Fruit fly (Drosophila melanogaster) whole organism, embryonic: ENCODE data around the gene CG32719.
A peak's percentile ranks its signal among the peaks of the same experiment; 100 is the strongest.

ENCODE experiments used
- Blimp-1 ChIP-seq: fragments of 200-800 bp; sonication (Bioruptor generic); optimal IDR thresholded peaks from 3 replicates; lab custom pipeline; 2018; ENCODE audit warnings: missing biosample characterization, missing genetic modification characterization, mild to moderate bottlenecking, moderate library complexity, missing genetic modification reagents
- CG10274 ChIP-seq: fragments of 200-800 bp; sonication (Bioruptor generic); optimal IDR thresholded peaks from 3 replicates; lab custom pipeline; 2017; ENCODE audit warnings: missing biosample characterization, mild to moderate bottlenecking, missing genetic modification characterization
- CG11398 ChIP-seq: fragments of 200-800 bp; sonication (Bioruptor generic); optimal IDR thresholded peaks from 2 replicates; lab custom pipeline; 2016; ENCODE audit warnings: missing biosample characterization, missing genetic modification characterization
- CG13424 ChIP-seq: fragments of 200-800 bp; sonication (Bioruptor generic); optimal IDR thresholded peaks from 2 replicates; lab custom pipeline; 2019; ENCODE audit warnings: missing biosample characterization, mild to moderate bottlenecking, missing genetic modification characterization, moderate library complexity
- CG18262 ChIP-seq: fragments of 200-800 bp; optimal IDR thresholded peaks from 3 replicates; lab custom pipeline; 2019; ENCODE audit warnings: missing biosample characterization, mild to moderate bottlenecking, missing genetic modification characterization, moderate library complexity
- CG18599 ChIP-seq: fragments of 200-800 bp; sonication (Bioruptor generic); optimal IDR thresholded peaks from 3 replicates; lab custom pipeline; 2017; ENCODE audit warnings: missing biosample characterization, missing genetic modification characterization, mild to moderate bottlenecking, moderate library complexity, missing genetic modification reagents
- CG2116 ChIP-seq: fragments of 200-800 bp; sonication (Bioruptor generic); optimal IDR thresholded peaks from 3 replicates; lab custom pipeline; 2018; ENCODE audit warnings: missing biosample characterization, mild to moderate bottlenecking, missing genetic modification characterization
- CG2202 ChIP-seq: fragments of 200-800 bp; sonication (Bioruptor generic); optimal IDR thresholded peaks from 2 replicates; lab custom pipeline; 2018; ENCODE audit warnings: missing biosample characterization, mild to moderate bottlenecking, missing genetic modification characterization
- CG2678 ChIP-seq: fragments of 200-800 bp; sonication (Bioruptor generic); optimal IDR thresholded peaks from 3 replicates; lab custom pipeline; 2019; ENCODE audit warnings: missing biosample characterization, mild to moderate bottlenecking, missing genetic modification characterization, moderate library complexity
- CG32532 ChIP-seq: fragments of 200-800 bp; sonication (Bioruptor generic); IDR thresholded peaks from 2 replicates; pipeline ENCODE4 v1.3.6; 2022; ENCODE audit warnings: missing biosample characterization, missing genetic modification characterization
- CG32772 ChIP-seq: fragments of 200-800 bp; sonication (Bioruptor generic); IDR thresholded peaks from 2 replicates; pipeline ENCODE4 v1.3.6; 2022; ENCODE audit warnings: missing biosample characterization, missing genetic modification characterization
- CG4328 ChIP-seq: fragments of 200-800 bp; sonication (Bioruptor generic); optimal IDR thresholded peaks from 3 replicates; lab custom pipeline; 2017; ENCODE audit warnings: missing biosample characterization, missing genetic modification reagents, missing genetic modification characterization
- CG5245 ChIP-seq: fragments of 200-800 bp; sonication (Bioruptor generic); optimal IDR thresholded peaks from 3 replicates; lab custom pipeline; 2016; ENCODE audit warnings: missing biosample characterization, missing genetic modification characterization
- CG6654 ChIP-seq: fragments of 200-800 bp; sonication (Bioruptor generic); optimal IDR thresholded peaks from 2 replicates; lab custom pipeline; 2017; ENCODE audit warnings: missing biosample characterization, mild to moderate bottlenecking, missing genetic modification characterization
- CG7372 ChIP-seq: fragments of 200-800 bp; sonication (Bioruptor generic); IDR thresholded peaks from 2 replicates; pipeline ENCODE4 v1.3.6; 2022; ENCODE audit warnings: missing biosample characterization, missing genetic modification characterization
- CG7556 ChIP-seq: fragments of 200-800 bp; sonication (Bioruptor generic); optimal IDR thresholded peaks from 2 replicates; lab custom pipeline; 2017; ENCODE audit warnings: missing biosample characterization, mild to moderate bottlenecking, missing genetic modification characterization
- CG8290 ChIP-seq, 3 experiments: fragments of 200-800 bp; sonication (Bioruptor generic); optimal IDR thresholded peaks; 2 replicates each; lab custom pipeline; 2016 to 2019; ENCODE audit warnings: missing biosample characterization in 3 of 3, missing genetic modification characterization in 3 of 3, mild to moderate bottlenecking in 2 of 3, moderate library complexity in 1 of 3
- CG8765 ChIP-seq: fragments of 200-800 bp; sonication (Bioruptor generic); IDR thresholded peaks from 2 replicates; pipeline ENCODE4 v1.3.6; 2022; ENCODE audit warnings: missing biosample characterization, missing genetic modification characterization
- CG9609 ChIP-seq: fragments of 200-800 bp; sonication (Bioruptor generic); optimal IDR thresholded peaks from 3 replicates; lab custom pipeline; 2016; ENCODE audit warnings: missing biosample characterization, missing genetic modification characterization
- CG9727 ChIP-seq: fragments of 200-800 bp; sonication (Bioruptor generic); optimal IDR thresholded peaks from 3 replicates; lab custom pipeline; 2017; ENCODE audit warnings: missing biosample characterization, mild to moderate bottlenecking, missing genetic modification characterization
- CG9817 ChIP-seq: fragments of 200-800 bp; sonication (Bioruptor generic); optimal IDR thresholded peaks from 2 replicates; lab custom pipeline; 2018; ENCODE audit warnings: missing biosample characterization, mild to moderate bottlenecking, missing genetic modification characterization, moderate library complexity
- CHES-1-like ChIP-seq: fragments of 200-800 bp; sonication (Bioruptor generic); optimal IDR thresholded peaks from 2 replicates; lab custom pipeline; 2016; ENCODE audit warnings: missing biosample characterization, missing genetic modification characterization
- Fer1 ChIP-seq: fragments of 200-800 bp; sonication (Bioruptor generic); optimal IDR thresholded peaks from 2 replicates; lab custom pipeline; 2017; ENCODE audit warnings: missing biosample characterization, mild to moderate bottlenecking, missing genetic modification characterization
- Gsc ChIP-seq: fragments of 200-800 bp; sonication (Bioruptor generic); IDR thresholded peaks from 2 replicates; pipeline ENCODE4 v1.3.6; 2022; ENCODE audit warnings: missing biosample characterization, missing genetic modification characterization
- Gug ChIP-seq: fragments of 200-800 bp; sonication (Bioruptor generic); IDR thresholded peaks from 4 replicates; pipeline ENCODE4 v1.3.6; 2022; ENCODE audit warnings: missing biosample characterization, missing genetic modification characterization
- HLH3B ChIP-seq: fragments of 200-800 bp; sonication (Bioruptor generic); IDR thresholded peaks from 2 replicates; pipeline ENCODE4 v1.3.6; 2022; ENCODE audit warnings: missing biosample characterization, missing genetic modification characterization
- HmgD ChIP-seq: fragments of 200-800 bp; sonication (Bioruptor generic); optimal IDR thresholded peaks from 3 replicates; lab custom pipeline; 2016; ENCODE audit warnings: missing biosample characterization, missing genetic modification characterization
- Hmr ChIP-seq: fragments of 200-800 bp; sonication (Bioruptor generic); optimal IDR thresholded peaks from 3 replicates; lab custom pipeline; 2017; ENCODE audit warnings: mild to moderate bottlenecking, missing biosample characterization, missing genetic modification reagents, missing genetic modification characterization
- Hr51 ChIP-seq, 2 experiments: fragments of 200-800 bp; sonication (Bioruptor generic); optimal IDR thresholded peaks; 2 replicates in 1 of 2; 3 replicates in 1 of 2; lab custom pipeline; 2016 to 2018; ENCODE audit warnings: missing biosample characterization in 2 of 2, missing genetic modification characterization in 2 of 2, mild to moderate bottlenecking in 1 of 2, moderate library complexity in 1 of 2
- Hsf ChIP-seq: fragments of 200-800 bp; sonication (Bioruptor generic); optimal IDR thresholded peaks from 3 replicates; lab custom pipeline; 2016; ENCODE audit warnings: missing biosample characterization, missing genetic modification characterization
- Meics ChIP-seq: fragments of 200-800 bp; sonication (Bioruptor generic); optimal IDR thresholded peaks from 2 replicates; lab custom pipeline; 2017; ENCODE audit warnings: missing biosample characterization, mild to moderate bottlenecking, missing genetic modification characterization
- Nf-YA ChIP-seq: fragments of 200-800 bp; sonication (Bioruptor generic); IDR thresholded peaks from 2 replicates; pipeline ENCODE4 v1.3.6; 2022; ENCODE audit warnings: missing biosample characterization, missing genetic modification characterization
- Oli ChIP-seq: fragments of 200-800 bp; sonication (Bioruptor generic); optimal IDR thresholded peaks from 2 replicates; lab custom pipeline; 2018; ENCODE audit warnings: missing biosample characterization, mild to moderate bottlenecking, missing genetic modification characterization, moderate library complexity
- Pdp1 ChIP-seq, 2 experiments: fragments of 200-800 bp; sonication (Bioruptor generic); optimal IDR thresholded peaks; 3 replicates each; lab custom pipeline; 2016; ENCODE audit warnings: missing biosample characterization in 2 of 2, missing genetic modification characterization in 2 of 2, mild to moderate bottlenecking in 1 of 2, moderate library complexity in 1 of 2
- Rfx ChIP-seq: fragments of 200-800 bp; sonication (Bioruptor generic); IDR thresholded peaks from 2 replicates; pipeline ENCODE4 v1.3.6; 2022; ENCODE audit warnings: missing biosample characterization, missing genetic modification characterization
- Rx ChIP-seq: fragments of 200-800 bp; sonication (Bioruptor generic); IDR thresholded peaks from 2 replicates; pipeline ENCODE4 v1.3.6; 2022; ENCODE audit warnings: missing biosample characterization, missing genetic modification characterization
- ac ChIP-seq: fragments of 200-800 bp; sonication (Bioruptor generic); optimal IDR thresholded peaks from 3 replicates; lab custom pipeline; 2017; ENCODE audit warnings: missing biosample characterization, mild to moderate bottlenecking, missing genetic modification characterization
- chif ChIP-seq, 2 experiments: fragments of 200-800 bp; sonication (Bioruptor generic); optimal IDR thresholded peaks; 3 replicates each; lab custom pipeline; 2016; ENCODE audit warnings: missing biosample characterization in 2 of 2, missing genetic modification characterization in 2 of 2
- crc ChIP-seq: fragments of 200-800 bp; sonication (Bioruptor generic); optimal IDR thresholded peaks from 2 replicates; lab custom pipeline; 2016; ENCODE audit warnings: missing biosample characterization, missing genetic modification characterization
- dati ChIP-seq: fragments of 200-800 bp; sonication (Bioruptor generic); IDR thresholded peaks from 2 replicates; pipeline ENCODE4 v1.3.6; 2022; ENCODE audit warnings: missing biosample characterization, missing genetic modification characterization
- dmrt99B ChIP-seq: fragments of 200-800 bp; sonication (Bioruptor generic); optimal IDR thresholded peaks from 2 replicates; lab custom pipeline; 2018; ENCODE audit warnings: missing biosample characterization, mild to moderate bottlenecking, missing genetic modification characterization, moderate library complexity
- fd96Cb ChIP-seq: fragments of 200-800 bp; sonication (Bioruptor generic); optimal IDR thresholded peaks from 2 replicates; lab custom pipeline; 2018; ENCODE audit warnings: missing biosample characterization, mild to moderate bottlenecking, missing genetic modification characterization, moderate library complexity
- gcm ChIP-seq: fragments of 200-800 bp; sonication (Bioruptor generic); optimal IDR thresholded peaks from 2 replicates; lab custom pipeline; 2019; ENCODE audit warnings: missing biosample characterization, mild to moderate bottlenecking, missing genetic modification characterization, moderate library complexity
- gem ChIP-seq: fragments of 200-800 bp; sonication (Bioruptor generic); optimal IDR thresholded peaks from 2 replicates; lab custom pipeline; 2019; ENCODE audit warnings: missing biosample characterization, mild to moderate bottlenecking, missing genetic modification characterization, moderate library complexity
- mam ChIP-seq: fragments of 200-800 bp; sonication (Bioruptor generic); optimal IDR thresholded peaks from 3 replicates; lab custom pipeline; 2016; ENCODE audit warnings: missing biosample characterization, missing genetic modification characterization
- psq ChIP-seq: fragments of 200-800 bp; sonication (Bioruptor generic); optimal IDR thresholded peaks from 2 replicates; lab custom pipeline; 2017; ENCODE audit warnings: missing biosample characterization, missing genetic modification characterization
- row ChIP-seq: fragments of 200-800 bp; sonication (Bioruptor generic); IDR thresholded peaks from 3 replicates; pipeline ENCODE4 v1.3.6; 2022; ENCODE audit warnings: missing biosample characterization, missing genetic modification characterization
- shn ChIP-seq: fragments of 200-800 bp; sonication (Bioruptor generic); optimal IDR thresholded peaks from 3 replicates; lab custom pipeline; 2016; ENCODE audit warnings: missing biosample characterization, missing genetic modification characterization
- sna ChIP-seq: fragments of 200-800 bp; sonication (Bioruptor generic); IDR thresholded peaks from 2 replicates; pipeline ENCODE4 v1.3.6; 2022; ENCODE audit warnings: missing biosample characterization, missing genetic modification characterization; ENCODE audit not compliant: partially characterized antibody
- stwl ChIP-seq: fragments of 200-800 bp; sonication (Bioruptor generic); optimal IDR thresholded peaks from 3 replicates; lab custom pipeline; 2018; ENCODE audit warnings: missing biosample characterization, mild to moderate bottlenecking, missing genetic modification characterization, moderate library complexity
- zfh1 ChIP-seq: fragments of 200-800 bp; sonication (Bioruptor generic); IDR thresholded peaks from 3 replicates; pipeline ENCODE4 v1.3.6; 2022; ENCODE audit warnings: missing biosample characterization, missing genetic modification characterization

The CG32719 gene

dm6 chrX:7488254-7488653 is 59.5 kb downstream of the CG32719 start (continued):
- TF ChIP-seq HLH3B (GFP tag; lab: Robert Waterston, UW) (peak; percentile 6; the same call in 1 of the 2 replicates), CG6654 (GFP tag; lab: Kevin White, UChicago) (no peak), Hmr (GFP tag; lab: Kevin White, UChicago) (peak; percentile 44), HmgD (GFP tag; lab: Kevin White, UChicago) (no peak), chif (GFP tag; optimal IDR thresholded peaks at IDR 0.05; lab: Kevin White, UChicago) (peak in 1 of 2 experiments; percentile 28), CG7372 (GFP tag; lab: Robert Waterston, UW) (no peak), CG32532 (0 out of 2 replicates have a peak, but pooled peaks have one; percentile 18), mam (peak; percentile 33), Hr51 (GFP tag; optimal IDR thresholded peaks at IDR 0.05; lab: Kevin White, UChicago) (peak in 1 of 2 experiments; percentile 29), Oli (tag; lab: Kevin White, UChicago) (peak; percentile 20), row (peak; percentile 46; the same call in 2 of the 3 replicates), Meics (peak; percentile 16), CG8290 (GFP tag; optimal IDR thresholded peaks at IDR 0.05; lab: Kevin White, UChicago) (no peak), CG8290 (tag; optimal IDR thresholded peaks at IDR 0.05; lab: Kevin White, UChicago) (peak in 1 of 2 experiments; percentile 75), CG2202 (tag; lab: Kevin White, UChicago) (no peak), CG18599 (GFP tag; lab: Kevin White, UChicago) (peak; percentile 67), Hsf (GFP tag; lab: Kevin White, UChicago) (peak; percentile 24), shn (GFP tag; lab: Kevin White, UChicago) (no peak), CG9817 (tag; lab: Kevin White, UChicago) (peak; percentile 31), fd96Cb (tag; lab: Kevin White, UChicago) (peak; percentile 25), Gug (GFP tag; lab: Robert Waterston, UW) (0 out of 4 replicates have a peak, but pooled peaks have one; percentile 14), crc (GFP tag; lab: Kevin White, UChicago) (peak; percentile 18), CG13424 (tag; lab: Kevin White, UChicago) (peak; percentile 13), CG9609 (GFP tag; lab: Kevin White, UChicago) (peak; percentile 13), Rx (0 out of 2 replicates have a peak, but pooled peaks have one; percentile 19), dati (GFP tag; lab: Robert Waterston, UW) (no peak), ac (no peak), psq (no peak), CG18262 (peak; percentile 18), Blimp-1 (GFP tag; lab: Kevin White, UChicago) (peak; percentile 27), Rfx (GFP tag; lab: Robert Waterston, UW) (peak; percentile 45; the same call in 1 of the 2 replicates), CG5245 (GFP tag; lab: Kevin White, UChicago) (peak; percentile 4), CG9727 (peak; percentile 30), CG7556 (GFP tag; lab: Kevin White, UChicago) (peak; percentile 11)

dm6 chrX:7486294-7486693 is 61.5 kb downstream of the CG32719 start:
- no peak for TF ChIP-seq CG4328 (GFP tag; lab: Kevin White, UChicago)
- TF ChIP-seq CG2678 (tag; lab: Kevin White, UChicago) = peak; percentile 9
- TF ChIP-seq zfh1 (GFP tag; lab: Robert Waterston, UW) = no peak
- TF ChIP-seq CHES-1-like = no peak
- TF ChIP-seq dmrt99B = peak; percentile 21
- no peak for TF ChIP-seq stwl (tag; lab: Kevin White, UChicago)
- TF ChIP-seq Nf-YA = no peak
- TF ChIP-seq sna (GFP tag; lab: Robert Waterston, UW) = no peak
- no peak for TF ChIP-seq CG2116
- TF ChIP-seq Pdp1 (GFP tag; optimal IDR thresholded peaks at IDR 0.05; lab: Kevin White, UChicago) = no peak
- TF ChIP-seq Fer1 (GFP tag; lab: Kevin White, UChicago) = no peak
- no peak for TF ChIP-seq CG11398 (GFP tag; lab: Kevin White, UChicago)
- no peak for TF ChIP-seq CG8765 (GFP tag; lab: Robert Waterston, UW)
- peak; percentile 33 for TF ChIP-seq gem (tag; lab: Kevin White, UChicago)
- no peak for TF ChIP-seq CG10274
- TF ChIP-seq Gsc (GFP tag; lab: Robert Waterston, UW) = no peak
- TF ChIP-seq CG32772 (GFP tag; lab: Robert Waterston, UW) = peak; percentile 19; the same call in 1 of the 2 replicates
- TF ChIP-seq gcm (GFP tag; lab: Kevin White, UChicago) = no peak
